Fruit fly (Drosophila melanogaster) S2 (cell line): ENCODE results near the gene CG31709.

Experiments
- CG8478 ChIP-seq: fragments of >200 bp; optimal IDR thresholded peaks from 2 replicates; lab custom pipeline; 2018
- CTCF ChIP-seq, 2 experiments: fragments of >200 bp; optimal IDR thresholded peaks; 2 replicates each; lab custom pipeline; 2018

DNA sequence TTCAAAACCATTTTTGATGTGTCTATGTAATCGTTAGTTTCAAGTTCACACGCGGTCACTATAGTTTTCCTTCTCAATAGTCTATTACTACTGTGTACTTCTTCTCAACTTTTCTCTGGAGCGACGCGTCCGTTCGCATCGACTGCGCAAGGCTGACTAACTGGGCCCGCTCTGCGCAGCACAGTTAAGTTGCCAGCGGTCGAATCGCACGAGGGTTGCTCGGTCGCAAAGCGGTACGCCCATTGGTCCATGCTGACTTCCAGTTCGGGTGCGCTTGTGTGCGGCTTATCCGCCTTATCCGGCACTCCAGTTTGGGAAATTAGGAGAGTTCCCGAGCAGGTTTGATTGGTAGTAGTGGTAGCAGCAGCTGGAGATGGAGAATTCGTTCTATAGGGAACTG, 2.1 kb upstream of the CG31709 start, which contains the start of gene gcm:
- TF ChIP-seq CG8478 (lab: Kevin White, UChicago) (no peak), CTCF (optimal IDR thresholded peaks at IDR 0.05; lab: Kevin White, UChicago) (no peak)
